Worm (Caenorhabditis elegans) whole organism, midembryonic: Measurements from ENCODE around the gene laf-1.
A peak's percentile ranks its signal among the peaks of the same experiment; 100 is the strongest.

Experiments used
- T22C8.4 ChIP-seq: fragments of 200-800 bp; sonication (Bioruptor generic); IDR thresholded peaks from 2 replicates; pipeline ENCODE4 v1.3.6; 2022; ENCODE audit warnings: missing genetic modification characterization, missing compliant biosample characterization
- cog-1 ChIP-seq: sonication (generic microtip); optimal IDR thresholded peaks from 2 replicates; lab custom pipeline; 2016; ENCODE audit warnings: missing genetic modification characterization, missing compliant biosample characterization
- flt-1 ChIP-seq: fragments of 200-800 bp; sonication (Bioruptor generic); IDR thresholded peaks from 2 replicates; pipeline ENCODE4 v1.3.6; 2022; ENCODE audit warnings: missing genetic modification characterization, missing compliant biosample characterization
- klf-2 ChIP-seq: fragments of 200-800 bp; sonication (Bioruptor generic); conservative IDR thresholded peaks from 2 replicates; pipeline ENCODE4 v1.3.6; 2022; ENCODE audit warnings: missing genetic modification reagents, missing genetic modification characterization, missing compliant biosample characterization
- med-1 ChIP-seq: sonication (generic microtip); optimal IDR thresholded peaks from 2 replicates; lab custom pipeline; 2017; ENCODE audit warnings: missing genetic modification characterization, mild to moderate bottlenecking, missing compliant biosample characterization, antibody characterized with exemption, missing genetic modification reagents; ENCODE audit not compliant: insufficient read depth
- ref-1 ChIP-seq: fragments of 200-800 bp; sonication (Bioruptor generic); conservative IDR thresholded peaks from 2 replicates; pipeline ENCODE4 v1.3.6; 2022; ENCODE audit warnings: missing genetic modification reagents, missing genetic modification characterization, missing compliant biosample characterization
- tab-1 ChIP-seq: fragments of 200-800 bp; sonication (Bioruptor generic); IDR thresholded peaks from 2 replicates; pipeline ENCODE4 v1.3.6; 2022; ENCODE audit warnings: missing genetic modification characterization, missing compliant biosample characterization
- ztf-23 ChIP-seq: fragments of 200-800 bp; sonication (Bioruptor generic); IDR thresholded peaks from 2 replicates; pipeline ENCODE4 v1.3.6; 2022; ENCODE audit warnings: missing genetic modification reagents, missing genetic modification characterization, missing compliant biosample characterization
- ztf-29 ChIP-seq: fragments of 200-800 bp; sonication (Bioruptor generic); IDR thresholded peaks from 2 replicates; pipeline ENCODE4 v1.3.6; 2022; ENCODE audit warnings: missing genetic modification reagents, missing genetic modification characterization, missing compliant biosample characterization

Gene laf-1

ce11 chrIII:2780283-2780682 is 1.4 kb upstream of the laf-1 start:
- TF ChIP-seq ztf-29 (GFP tag; lab: Robert Waterston, UW) (no peak), cog-1 (tag; lab: Kevin White, UChicago) (no peak), T22C8.4 (GFP tag; lab: Robert Waterston, UW) (peak; percentile 64; the same call in 1 of the 2 replicates)

ce11 chrIII:2770752-2771151 is 8.1 kb downstream of the laf-1 start:
- TF ChIP-seq ref-1 (GFP tag; lab: Robert Waterston, UW) (no peak), klf-2 (GFP tag; lab: Robert Waterston, UW) (no peak)

ce11 chrIII:2769078-2769477 is 9.8 kb downstream of the laf-1 start:
- TF ChIP-seq ztf-29 (GFP tag; lab: Robert Waterston, UW) (no peak), cog-1 (tag; lab: Kevin White, UChicago) (no peak), tab-1 (GFP tag; lab: Robert Waterston, UW) (no peak), klf-2 (GFP tag; lab: Robert Waterston, UW) (no peak), T22C8.4 (GFP tag; lab: Robert Waterston, UW) (no peak), ztf-23 (GFP tag; lab: Robert Waterston, UW) (no peak), flt-1 (GFP tag; lab: Robert Waterston, UW) (no peak)

DNA sequence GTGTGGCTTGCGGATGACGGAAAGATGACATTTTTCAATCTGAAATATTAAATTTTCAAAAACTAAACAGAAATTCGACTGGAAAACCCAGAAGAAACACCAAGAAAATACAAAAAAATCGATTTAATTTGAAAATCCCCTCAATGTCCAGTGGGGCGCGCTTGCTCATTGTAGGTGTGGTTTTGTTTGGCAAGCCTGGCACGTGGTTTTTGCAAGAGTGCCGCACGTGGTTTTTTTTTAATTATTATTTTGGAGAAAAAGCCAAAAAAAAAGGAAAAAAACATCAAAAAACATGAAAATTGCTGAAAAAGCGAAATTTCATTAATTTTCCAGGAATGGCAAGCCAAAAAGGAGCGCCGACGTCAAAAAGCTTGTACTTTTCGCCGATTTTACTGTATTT is 10.2 kb downstream of the laf-1 start, which contains the start of gene swsn-3:
swsn-3 (minus strand) TSS at position 45 of the 400 bp plus-strand sequence.
- TF ChIP-seq med-1 (GFP tag; lab: Kevin White, UChicago) (peak; percentile 93), T22C8.4 (GFP tag; lab: Robert Waterston, UW) (peak; percentile 90), ztf-29 (GFP tag; lab: Robert Waterston, UW) (peak; percentile 89), tab-1 (GFP tag; lab: Robert Waterston, UW) (peak; percentile 86; the same call in 1 of the 2 replicates), klf-2 (GFP tag; lab: Robert Waterston, UW) (peak; percentile 73), cog-1 (tag; lab: Kevin White, UChicago) (peak; percentile 90), ref-1 (GFP tag; lab: Robert Waterston, UW) (peak; percentile 71), flt-1 (GFP tag; lab: Robert Waterston, UW) (peak; percentile 87), ztf-23 (GFP tag; lab: Robert Waterston, UW) (peak; percentile 90)

DNA sequence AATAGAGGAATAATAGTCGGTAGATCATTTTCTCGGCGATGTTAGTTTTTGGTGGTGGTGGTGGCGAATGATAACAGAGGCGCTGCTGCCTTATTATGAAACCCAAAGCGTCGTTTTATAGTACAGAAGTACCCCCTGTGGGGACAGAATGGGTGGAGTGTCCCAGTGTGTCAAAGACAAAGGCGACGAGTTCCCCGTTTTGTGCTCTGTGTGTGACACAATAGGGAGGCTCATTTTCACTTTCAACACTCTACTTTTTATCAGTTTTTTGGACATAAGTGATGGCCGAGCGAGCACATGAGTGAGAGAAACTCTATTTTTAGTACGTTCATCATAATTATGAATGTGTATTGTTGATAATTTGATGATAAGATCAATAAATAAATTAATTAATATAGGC is 18.1 kb downstream of the laf-1 start, which contains the start of gene pho-9:
pho-9 (minus strand) TSS at position 91 of the 400 bp plus-strand sequence.
- TF ChIP-seq klf-2 (GFP tag; lab: Robert Waterston, UW) (no peak), ztf-23 (GFP tag; lab: Robert Waterston, UW) (no peak), ref-1 (GFP tag; lab: Robert Waterston, UW) (no peak), ztf-29 (GFP tag; lab: Robert Waterston, UW) (no peak), T22C8.4 (GFP tag; lab: Robert Waterston, UW) (no peak), cog-1 (tag; lab: Kevin White, UChicago) (no peak), tab-1 (GFP tag; lab: Robert Waterston, UW) (no peak), med-1 (GFP tag; lab: Kevin White, UChicago) (no peak), flt-1 (GFP tag; lab: Robert Waterston, UW) (no peak)

ce11 chrIII:2759308-2759707 is 19.5 kb downstream of the laf-1 start:
- TF ChIP-seq flt-1 (GFP tag; lab: Robert Waterston, UW) (no peak), ref-1 (GFP tag; lab: Robert Waterston, UW) (no peak), T22C8.4 (GFP tag; lab: Robert Waterston, UW) (no peak), ztf-29 (GFP tag; lab: Robert Waterston, UW) (no peak), cog-1 (tag; lab: Kevin White, UChicago) (no peak), tab-1 (GFP tag; lab: Robert Waterston, UW) (no peak), ztf-23 (GFP tag; lab: Robert Waterston, UW) (no peak), med-1 (GFP tag; lab: Kevin White, UChicago) (no peak), klf-2 (GFP tag; lab: Robert Waterston, UW) (no peak)

- no peak for TF ChIP-seq ztf-29 (GFP tag; lab: Robert Waterston, UW)
- no peak for TF ChIP-seq med-1 (GFP tag; lab: Kevin White, UChicago)
- no peak for TF ChIP-seq ref-1 (GFP tag; lab: Robert Waterston, UW)
- no peak for TF ChIP-seq flt-1 (GFP tag; lab: Robert Waterston, UW)
- no peak for TF ChIP-seq klf-2 (GFP tag; lab: Robert Waterston, UW)
- no peak for TF ChIP-seq ztf-23 (GFP tag; lab: Robert Waterston, UW)
- no peak for TF ChIP-seq cog-1 (tag; lab: Kevin White, UChicago)
- no peak for TF ChIP-seq tab-1 (GFP tag; lab: Robert Waterston, UW)
- no peak for TF ChIP-seq T22C8.4 (GFP tag; lab: Robert Waterston, UW)
These were observed 20.8 kb downstream of the laf-1 start for ce11 chrIII:2758092-2758491.

DNA sequence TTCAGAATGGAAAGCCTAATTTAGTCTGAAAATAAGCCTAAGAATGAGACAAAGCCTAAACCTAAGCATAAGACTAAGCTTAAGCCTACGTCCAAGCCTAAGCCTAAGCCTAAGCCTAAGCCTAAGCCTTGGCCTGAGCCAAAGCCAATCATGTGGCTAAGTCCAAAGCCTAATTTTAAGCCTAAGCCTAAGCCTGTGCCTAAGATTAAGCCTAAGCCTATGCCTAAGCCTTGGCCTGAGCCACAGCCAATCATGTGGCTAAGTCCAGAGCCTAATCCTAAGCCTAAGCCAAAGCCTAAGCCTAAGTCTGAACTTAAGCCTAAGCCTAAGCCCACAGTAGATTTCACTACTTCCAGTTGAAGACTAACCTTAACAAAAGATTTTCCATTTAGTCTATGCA is 21.4 kb downstream of the laf-1 start:
- TF ChIP-seq klf-2 (GFP tag; lab: Robert Waterston, UW) = no peak
- no peak for TF ChIP-seq ztf-23 (GFP tag; lab: Robert Waterston, UW)
- TF ChIP-seq ref-1 (GFP tag; lab: Robert Waterston, UW) = no peak
- TF ChIP-seq tab-1 (GFP tag; lab: Robert Waterston, UW) = no peak
- no peak for TF ChIP-seq med-1 (GFP tag; lab: Kevin White, UChicago)
- TF ChIP-seq flt-1 (GFP tag; lab: Robert Waterston, UW) = no peak
- no peak for TF ChIP-seq T22C8.4 (GFP tag; lab: Robert Waterston, UW)
- TF ChIP-seq ztf-29 (GFP tag; lab: Robert Waterston, UW) = no peak
- TF ChIP-seq cog-1 (tag; lab: Kevin White, UChicago) = no peak

DNA sequence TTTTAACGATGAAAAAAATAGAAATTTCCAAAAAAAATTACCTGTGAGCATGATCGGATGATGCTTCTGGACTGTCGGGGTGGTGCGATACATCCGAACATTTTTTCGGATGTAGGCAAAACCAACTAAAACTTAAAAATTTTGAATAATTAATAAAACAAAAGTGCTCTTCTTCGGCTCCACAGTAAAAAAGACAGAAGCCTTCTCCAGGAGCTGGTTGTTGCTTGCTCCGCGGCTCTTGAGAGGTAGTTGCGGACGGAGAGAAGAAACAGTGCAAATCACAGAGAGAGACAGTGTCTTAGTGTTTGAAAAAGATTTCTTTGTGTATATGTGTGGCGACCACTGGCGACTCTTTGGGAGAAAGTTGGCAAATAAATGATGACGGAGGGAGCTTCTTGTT is 22.6 kb downstream of the laf-1 start, which contains the start of gene gldi-9:
gldi-9 (minus strand) TSS at position 101 of the 400 bp plus-strand sequence.
- TF ChIP-seq flt-1 (GFP tag; lab: Robert Waterston, UW) (0 out of 2 replicates have a peak, but pooled peaks have one; percentile 35), ref-1 (GFP tag; lab: Robert Waterston, UW) (no peak), klf-2 (GFP tag; lab: Robert Waterston, UW) (no peak)
